Worm (Caenorhabditis elegans) whole organism, mixed stage, embryonic: ENCODE results near the gene F22F7.11.
"Not testable (repeated sequence)": the region's sequence is repeated elsewhere in the genome, so short reads cannot be mapped to it uniquely, and the experiment has no call there.

Experiments used
- M03D4.4 ChIP-seq: sonication (generic microtip); optimal IDR thresholded peaks from 2 replicates; lab custom pipeline; 2017; ENCODE audit warnings: mild to moderate bottlenecking, missing genetic modification characterization, missing compliant biosample characterization
- bed-3 ChIP-seq: fragments of 200-800 bp; sonication (Bioruptor generic); optimal IDR thresholded peaks from 3 replicates; lab custom pipeline; 2018; ENCODE audit warnings: mild to moderate bottlenecking, missing genetic modification characterization, moderate library complexity, missing compliant biosample characterization
- blmp-1 ChIP-seq: fragments of 150-350 bp; optimal IDR thresholded peaks from 2 replicates; lab custom pipeline; 2014; ENCODE audit warnings: missing biosample characterization, missing genetic modification characterization
- ceh-39 ChIP-seq: fragments of 150-350 bp; optimal IDR thresholded peaks from 2 replicates; lab custom pipeline; 2014; ENCODE audit warnings: missing biosample characterization, missing genetic modification characterization
- ceh-43 ChIP-seq: fragments of 200-800 bp; sonication (Bioruptor generic); optimal IDR thresholded peaks from 2 replicates; lab custom pipeline; 2018; ENCODE audit warnings: mild to moderate bottlenecking, missing genetic modification characterization, moderate library complexity, missing compliant biosample characterization
- ceh-83 ChIP-seq: fragments of 200-800 bp; sonication (Bioruptor generic); optimal IDR thresholded peaks from 2 replicates; lab custom pipeline; 2018; ENCODE audit warnings: mild to moderate bottlenecking, missing genetic modification characterization, missing compliant biosample characterization
- ces-1 ChIP-seq: fragments of 150-350 bp; optimal IDR thresholded peaks from 2 replicates; lab custom pipeline; 2014; ENCODE audit warnings: missing biosample characterization, missing genetic modification reagents, missing genetic modification characterization
- cnd-1 ChIP-seq: fragments of 200-800 bp; sonication (Bioruptor generic); optimal IDR thresholded peaks from 2 replicates; lab custom pipeline; 2018; ENCODE audit warnings: mild to moderate bottlenecking, missing genetic modification characterization, missing compliant biosample characterization
- drap-1 ChIP-seq: fragments of 200-800 bp; sonication (Bioruptor generic); optimal IDR thresholded peaks from 3 replicates; lab custom pipeline; 2018; ENCODE audit warnings: mild to moderate bottlenecking, missing genetic modification characterization, missing compliant biosample characterization
- flh-1 ChIP-seq: fragments of 200-800 bp; sonication (Bioruptor generic); optimal IDR thresholded peaks from 2 replicates; lab custom pipeline; 2018; ENCODE audit warnings: mild to moderate bottlenecking, missing genetic modification characterization, moderate library complexity, missing compliant biosample characterization
- ham-2 ChIP-seq: fragments of 200-800 bp; sonication (Bioruptor generic); optimal IDR thresholded peaks from 2 replicates; lab custom pipeline; 2018; ENCODE audit warnings: mild to moderate bottlenecking, missing genetic modification characterization, missing compliant biosample characterization
- lin-13 ChIP-seq: fragments of 150-350 bp; optimal IDR thresholded peaks from 2 replicates; lab custom pipeline; 2014; ENCODE audit warnings: missing biosample characterization, missing genetic modification characterization
- lsy-2 ChIP-seq: fragments of 150-350 bp; optimal IDR thresholded peaks from 2 replicates; lab custom pipeline; 2014; ENCODE audit warnings: missing biosample characterization, missing genetic modification characterization
- mab-5 ChIP-seq: fragments of 150-350 bp; optimal IDR thresholded peaks from 2 replicates; lab custom pipeline; 2014; ENCODE audit warnings: missing biosample characterization, missing genetic modification characterization
- mep-1 ChIP-seq: fragments of 150-350 bp; optimal IDR thresholded peaks from 2 replicates; lab custom pipeline; 2017; ENCODE audit warnings: missing biosample characterization, missing genetic modification reagents, missing genetic modification characterization, inconsistent platforms
- mls-2 ChIP-seq: sonication (generic microtip); optimal IDR thresholded peaks from 2 replicates; lab custom pipeline; 2016; ENCODE audit warnings: mild to moderate bottlenecking, missing genetic modification characterization, moderate library complexity, missing compliant biosample characterization
- nhr-12 ChIP-seq: fragments of 150-350 bp; optimal IDR thresholded peaks from 2 replicates; lab custom pipeline; 2014; ENCODE audit warnings: missing biosample characterization, missing genetic modification characterization
- nhr-2 ChIP-seq: fragments of 150-350 bp; optimal IDR thresholded peaks from 2 replicates; lab custom pipeline; 2014; ENCODE audit warnings: missing biosample characterization, missing genetic modification characterization
- nhr-237 ChIP-seq: fragments of 150-350 bp; optimal IDR thresholded peaks from 2 replicates; lab custom pipeline; 2014; ENCODE audit warnings: missing biosample characterization, missing genetic modification characterization
- nhr-76 ChIP-seq: sonication (generic microtip); optimal IDR thresholded peaks from 2 replicates; lab custom pipeline; 2017; ENCODE audit warnings: missing biosample characterization, missing genetic modification characterization
- sem-2 ChIP-seq: fragments of 200-800 bp; sonication (Bioruptor generic); optimal IDR thresholded peaks from 2 replicates; lab custom pipeline; 2018; ENCODE audit warnings: mild to moderate bottlenecking, missing genetic modification characterization, missing compliant biosample characterization
- snpc-4 ChIP-seq: fragments of 150-350 bp; optimal IDR thresholded peaks from 2 replicates; lab custom pipeline; 2014; ENCODE audit warnings: missing biosample characterization, missing genetic modification characterization
- tbx-8 ChIP-seq: fragments of 200-800 bp; sonication (Bioruptor generic); optimal IDR thresholded peaks from 2 replicates; lab custom pipeline; 2018; ENCODE audit warnings: mild to moderate bottlenecking, missing genetic modification characterization, moderate library complexity, missing compliant biosample characterization
- unc-120 ChIP-seq: sonication (generic microtip); optimal IDR thresholded peaks from 2 replicates; lab custom pipeline; 2017; ENCODE audit warnings: missing genetic modification characterization, missing compliant biosample characterization; ENCODE audit not compliant: poor library complexity, severe bottlenecking
- unc-39 ChIP-seq: fragments of 150-350 bp; optimal IDR thresholded peaks from 2 replicates; lab custom pipeline; 2014; ENCODE audit warnings: missing biosample characterization, missing genetic modification characterization
- unc-62 ChIP-seq: fragments of 150-350 bp; optimal IDR thresholded peaks from 2 replicates; lab custom pipeline; 2014; ENCODE audit warnings: missing biosample characterization, missing genetic modification reagents, missing genetic modification characterization
- ztf-11 ChIP-seq: fragments of 150-350 bp; optimal IDR thresholded peaks from 2 replicates; lab custom pipeline; 2014; ENCODE audit warnings: missing biosample characterization, missing genetic modification characterization

F22F7.11 gene

DNA sequence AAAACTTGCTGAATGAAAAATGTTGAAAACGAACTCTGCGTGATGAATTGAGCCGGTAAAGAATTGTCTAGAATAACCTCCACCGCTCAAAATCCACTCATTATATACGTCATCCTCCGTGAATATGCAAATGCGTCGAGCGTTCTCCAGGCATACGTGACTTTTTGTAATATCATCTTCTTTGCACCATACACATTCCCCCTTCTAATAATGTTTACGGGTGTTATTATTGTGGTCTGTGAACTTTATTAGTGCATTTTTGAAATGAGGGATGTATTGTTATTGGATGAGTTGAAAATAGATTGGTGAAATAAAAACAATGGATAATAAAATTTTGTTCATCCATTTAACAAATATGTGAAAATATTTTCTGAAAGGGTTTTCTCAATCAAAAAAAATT, 20.3 kb downstream of the F22F7.11 start, which contains the start of gene F22F7.7:
Gene F22F7.7 (minus strand): TSS at position 125 of the 400 bp plus-strand sequence.
- no peak for TF ChIP-seq mep-1
- TF ChIP-seq ham-2 (GFP tag; lab: Kevin White, UChicago) = no peak
- no peak for TF ChIP-seq mab-5
- no peak for TF ChIP-seq flh-1 (GFP tag; lab: Kevin White, UChicago)
- TF ChIP-seq nhr-237 = no peak

DNA sequence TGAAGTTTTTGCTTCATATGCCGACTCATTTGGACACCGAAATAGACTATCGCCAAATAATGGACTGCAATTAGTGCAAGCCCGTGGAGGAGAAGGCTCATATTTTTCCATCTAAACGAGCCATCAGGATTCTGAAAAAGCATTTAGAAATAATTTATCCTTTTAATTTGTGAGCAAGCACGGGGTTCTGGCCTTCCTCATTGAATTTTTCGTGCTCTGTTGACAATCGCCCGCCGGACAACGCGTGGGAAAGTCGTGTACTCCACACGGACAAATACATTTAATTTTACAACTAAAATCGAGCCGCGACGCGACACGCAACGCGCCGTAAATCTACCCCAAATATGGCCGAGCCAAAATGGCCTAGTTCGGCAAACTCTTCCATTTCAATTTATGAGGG, 24.8 kb downstream of the F22F7.11 start, which contains the start of gene F22F7.12:
Gene F22F7.12 (minus strand): TSS at position 101 of the 400 bp plus-strand sequence.
- not testable (repeated sequence) for TF ChIP-seq M03D4.4; nhr-237; mls-2 (tag; lab: Kevin White, UChicago)

DNA sequence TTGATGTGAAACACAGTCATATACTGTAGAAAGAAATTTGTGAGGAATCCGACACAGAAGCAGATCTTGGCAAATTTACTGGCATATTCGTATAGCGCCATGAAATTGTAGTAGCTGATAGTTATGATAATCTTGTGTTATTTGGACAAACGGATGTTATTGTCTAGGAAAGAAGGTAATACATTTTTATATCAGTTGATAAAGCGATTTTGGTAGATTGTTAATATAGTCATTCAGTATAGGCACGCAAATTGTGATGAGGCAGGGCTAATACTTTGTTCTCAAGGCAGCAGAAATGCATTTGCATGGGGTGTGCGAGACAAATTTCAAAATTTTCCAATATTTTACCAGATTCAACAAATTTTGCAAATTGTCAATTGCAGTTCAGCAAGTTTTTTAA, 26.4 kb downstream of the F22F7.11 start, which contains the start of gene str-52:
Gene str-52 (minus strand): TSS at position 101 of the 400 bp plus-strand sequence.
- TF ChIP-seq ces-1 (GFP tag; lab: Kevin White, UChicago) (no peak), snpc-4 (no peak), lin-13 (tag; lab: Kevin White, UChicago) (no peak), bed-3 (no peak), unc-39 (tag; lab: Kevin White, UChicago) (no peak), lsy-2 (no peak), ceh-43 (GFP tag; lab: Kevin White, UChicago) (no peak), flh-1 (GFP tag; lab: Kevin White, UChicago) (no peak), drap-1 (GFP tag; lab: Kevin White, UChicago) (no peak), unc-62 (GFP tag; lab: Kevin White, UChicago) (no peak), nhr-2 (tag; lab: Kevin White, UChicago) (no peak), tbx-8 (GFP tag; lab: Kevin White, UChicago) (no peak), nhr-12 (tag; lab: Kevin White, UChicago) (no peak), mep-1 (no peak)

DNA sequence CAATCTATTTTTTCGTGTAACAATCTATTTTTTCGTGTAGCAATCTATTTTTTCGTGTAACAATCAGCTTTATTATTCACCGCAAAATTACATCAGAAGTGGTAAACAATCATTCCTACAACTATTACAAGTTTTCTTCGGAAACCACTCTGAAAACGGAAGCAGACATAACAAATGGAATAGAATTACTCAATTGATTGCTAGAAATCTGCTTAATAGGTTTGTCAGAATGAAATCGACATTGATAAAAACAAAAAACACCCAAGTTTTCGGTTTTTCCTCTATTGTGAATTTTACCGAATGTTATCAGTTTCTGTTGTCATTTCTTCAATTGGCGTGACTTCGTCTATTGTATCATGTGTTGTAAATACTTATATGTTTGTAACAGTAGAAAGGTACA, 27.2 kb downstream of the F22F7.11 start, which contains the start of gene srbc-20:
Gene srbc-20 (plus strand): TSS at position 301 of the 400 bp plus-strand sequence.
- TF ChIP-seq mep-1 = no peak
- no peak for TF ChIP-seq ceh-39 (tag; lab: Kevin White, UChicago)
- no peak for TF ChIP-seq cnd-1 (tag; lab: Kevin White, UChicago)
- no peak for TF ChIP-seq unc-62 (GFP tag; lab: Kevin White, UChicago)
- no peak for TF ChIP-seq tbx-8 (GFP tag; lab: Kevin White, UChicago)
- TF ChIP-seq nhr-76 (tag; lab: Kevin White, UChicago) = no peak
- TF ChIP-seq ces-1 (GFP tag; lab: Kevin White, UChicago) = no peak
- no peak for TF ChIP-seq blmp-1 (tag; lab: Kevin White, UChicago)
- TF ChIP-seq sem-2 (GFP tag; lab: Kevin White, UChicago) = no peak
- no peak for TF ChIP-seq lsy-2
- no peak for TF ChIP-seq mls-2 (tag; lab: Kevin White, UChicago)
- no peak for TF ChIP-seq ztf-11 (tag; lab: Kevin White, UChicago)
- TF ChIP-seq mab-5 = no peak
- no peak for TF ChIP-seq ceh-83

DNA sequence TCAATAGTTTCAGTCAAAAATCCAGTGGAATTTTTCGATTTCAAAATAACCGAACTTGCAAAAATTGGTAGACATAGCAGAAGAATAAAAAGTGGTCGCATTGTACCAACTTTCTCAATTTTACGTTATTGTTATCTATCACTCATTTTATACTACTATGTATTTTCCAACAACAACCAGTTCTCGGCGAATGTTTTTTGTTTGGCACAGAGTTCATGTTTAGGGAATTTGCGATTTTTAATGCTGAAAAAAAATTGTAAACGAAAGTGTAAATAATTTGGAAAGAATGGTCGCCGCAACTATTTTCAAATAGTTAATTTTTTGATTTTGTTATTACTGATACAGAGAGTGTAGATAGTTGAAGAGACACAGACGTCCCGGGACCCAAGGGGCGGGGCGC, 29.8 kb downstream of the F22F7.11 start, which contains the start of gene C45H4.21:
Gene C45H4.21 (minus strand): TSS at position 101 of the 400 bp plus-strand sequence.
- TF ChIP-seq nhr-12 (tag; lab: Kevin White, UChicago) = no peak
- TF ChIP-seq ces-1 (GFP tag; lab: Kevin White, UChicago) = no peak
- no peak for TF ChIP-seq ztf-11 (tag; lab: Kevin White, UChicago)
- TF ChIP-seq M03D4.4 = no peak
- no peak for TF ChIP-seq ceh-39 (tag; lab: Kevin White, UChicago)
- TF ChIP-seq sem-2 (GFP tag; lab: Kevin White, UChicago) = no peak

DNA sequence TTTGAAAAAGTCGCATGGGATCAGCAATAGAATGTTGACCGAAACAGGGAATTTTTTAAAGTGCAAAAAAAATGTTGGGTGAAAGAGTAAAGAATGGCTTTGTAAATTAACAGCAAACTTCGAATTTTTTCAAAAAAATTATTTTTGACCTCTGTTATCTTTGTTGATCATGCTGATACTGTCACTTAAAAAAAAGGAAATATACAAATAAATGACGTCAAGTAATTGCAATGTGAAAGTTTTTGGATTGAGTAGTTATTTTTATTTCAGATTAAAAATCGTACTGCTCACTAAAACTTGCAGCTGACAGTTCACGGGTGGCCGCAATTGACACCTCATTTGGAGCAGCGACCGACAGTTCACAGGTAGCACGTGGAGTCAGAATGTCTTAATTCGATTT, 31.2 kb downstream of the F22F7.11 start, which contains the start of gene C45H4.13:
Gene C45H4.13 (minus strand): TSS at position 101 of the 400 bp plus-strand sequence.
- TF ChIP-seq cnd-1 (tag; lab: Kevin White, UChicago) (no peak), ceh-83 (no peak), nhr-2 (tag; lab: Kevin White, UChicago) (no peak), bed-3 (no peak), ztf-11 (tag; lab: Kevin White, UChicago) (no peak), unc-120 (no peak), drap-1 (GFP tag; lab: Kevin White, UChicago) (no peak), blmp-1 (tag; lab: Kevin White, UChicago) (no peak), unc-62 (GFP tag; lab: Kevin White, UChicago) (no peak), nhr-12 (tag; lab: Kevin White, UChicago) (no peak), mab-5 (no peak)
